Fruit fly (Drosophila melanogaster) whole organism, embryonic: ENCODE measurements around the gene MRG15.

Experiments used
- Ada2b ChIP-seq: fragments of 200-800 bp; sonication (Bioruptor generic); IDR thresholded peaks from 2 replicates; pipeline ENCODE4 v1.3.6; 2022; ENCODE audit warnings: missing biosample characterization, missing genetic modification characterization
- BtbVII ChIP-seq: fragments of 200-800 bp; sonication (Bioruptor generic); optimal IDR thresholded peaks from 3 replicates; lab custom pipeline; 2017; ENCODE audit warnings: missing biosample characterization, mild to moderate bottlenecking, missing genetic modification characterization
- CG10267 ChIP-seq: fragments of 200-800 bp; sonication (Bioruptor generic); optimal IDR thresholded peaks from 2 replicates; lab custom pipeline; 2018; ENCODE audit warnings: missing biosample characterization, mild to moderate bottlenecking, missing genetic modification characterization, moderate library complexity
- CG12236 ChIP-seq: fragments of 200-800 bp; sonication (Bioruptor generic); optimal IDR thresholded peaks from 2 replicates; lab custom pipeline; 2016; ENCODE audit warnings: missing biosample characterization, missing genetic modification characterization
- CG12391 ChIP-seq: fragments of 200-800 bp; sonication (Bioruptor generic); optimal IDR thresholded peaks from 3 replicates; lab custom pipeline; 2018; ENCODE audit warnings: missing biosample characterization, mild to moderate bottlenecking, missing genetic modification characterization, moderate library complexity
- CG12769 ChIP-seq: fragments of 200-800 bp; sonication (Bioruptor generic); optimal IDR thresholded peaks from 2 replicates; lab custom pipeline; 2019; ENCODE audit warnings: missing biosample characterization, mild to moderate bottlenecking, missing genetic modification characterization, moderate library complexity
- CG12942 ChIP-seq: fragments of 200-800 bp; sonication (Bioruptor generic); optimal IDR thresholded peaks from 3 replicates; lab custom pipeline; 2016; ENCODE audit warnings: missing biosample characterization, missing genetic modification characterization
- CG13894 ChIP-seq: fragments of 200-800 bp; sonication (Bioruptor generic); optimal IDR thresholded peaks from 3 replicates; lab custom pipeline; 2018; ENCODE audit warnings: missing biosample characterization, mild to moderate bottlenecking, missing genetic modification characterization, moderate library complexity
- CG15269 ChIP-seq: fragments of 200-800 bp; sonication (Bioruptor generic); optimal IDR thresholded peaks from 2 replicates; lab custom pipeline; 2018; ENCODE audit warnings: missing biosample characterization, mild to moderate bottlenecking, missing genetic modification characterization, moderate library complexity
- CG15601 ChIP-seq: fragments of 200-800 bp; sonication (Bioruptor generic); optimal IDR thresholded peaks from 3 replicates; lab custom pipeline; 2019; ENCODE audit warnings: missing biosample characterization, mild to moderate bottlenecking, missing genetic modification characterization, moderate library complexity
- CG1832 ChIP-seq: fragments of 200-800 bp; sonication (Bioruptor generic); optimal IDR thresholded peaks from 2 replicates; lab custom pipeline; 2017; ENCODE audit warnings: missing biosample characterization, mild to moderate bottlenecking, missing genetic modification characterization, inconsistent platforms
- CG30403 ChIP-seq: fragments of 200-800 bp; sonication (Bioruptor generic); optimal IDR thresholded peaks from 3 replicates; lab custom pipeline; 2016; ENCODE audit warnings: missing biosample characterization, missing genetic modification characterization
- CG31224 ChIP-seq: fragments of 200-800 bp; sonication (Bioruptor generic); IDR thresholded peaks from 2 replicates; pipeline ENCODE4 v1.3.6; 2022; ENCODE audit warnings: missing biosample characterization, missing genetic modification characterization
- CG33213 ChIP-seq: fragments of 200-800 bp; sonication (Bioruptor generic); optimal IDR thresholded peaks from 3 replicates; lab custom pipeline; 2016; ENCODE audit warnings: missing biosample characterization, missing genetic modification characterization
- CG4424 ChIP-seq: fragments of 200-800 bp; sonication (Bioruptor generic); optimal IDR thresholded peaks from 3 replicates; lab custom pipeline; 2016; ENCODE audit warnings: missing biosample characterization, missing genetic modification characterization
- CG4820 ChIP-seq: fragments of 200-800 bp; sonication (Bioruptor generic); optimal IDR thresholded peaks from 3 replicates; lab custom pipeline; 2016; ENCODE audit warnings: missing biosample characterization, missing genetic modification characterization
- CG5180 ChIP-seq: fragments of 200-800 bp; sonication (Bioruptor generic); optimal IDR thresholded peaks from 3 replicates; lab custom pipeline; 2017; ENCODE audit warnings: missing biosample characterization, missing genetic modification characterization, mild to moderate bottlenecking, moderate library complexity, missing genetic modification reagents
- CG5245 ChIP-seq: fragments of 200-800 bp; sonication (Bioruptor generic); optimal IDR thresholded peaks from 3 replicates; lab custom pipeline; 2016; ENCODE audit warnings: missing biosample characterization, missing genetic modification characterization
- CG6175 ChIP-seq: fragments of 200-800 bp; sonication (Bioruptor generic); IDR thresholded peaks from 3 replicates; pipeline ENCODE4 v1.3.6; 2022; ENCODE audit warnings: missing biosample characterization, missing genetic modification characterization
- CG6272 ChIP-seq: fragments of 200-800 bp; sonication (Bioruptor generic); IDR thresholded peaks from 2 replicates; pipeline ENCODE4 v1.3.6; 2022; ENCODE audit warnings: missing biosample characterization, missing genetic modification characterization
- CG6791 ChIP-seq: fragments of 200-800 bp; sonication (Bioruptor generic); IDR thresholded peaks from 3 replicates; pipeline ENCODE4 v1.3.6; 2022; ENCODE audit warnings: missing biosample characterization, missing genetic modification characterization; ENCODE audit not compliant: partially characterized antibody
- CG8290 ChIP-seq, 3 experiments: fragments of 200-800 bp; sonication (Bioruptor generic); optimal IDR thresholded peaks; 2 replicates each; lab custom pipeline; 2016 to 2019; ENCODE audit warnings: missing biosample characterization in 3 of 3, missing genetic modification characterization in 3 of 3, mild to moderate bottlenecking in 2 of 3, moderate library complexity in 1 of 3
- CG8359 ChIP-seq: fragments of 200-800 bp; sonication (Bioruptor generic); optimal IDR thresholded peaks from 2 replicates; lab custom pipeline; 2017; ENCODE audit warnings: missing biosample characterization, mild to moderate bottlenecking, missing genetic modification characterization, borderline replicate concordance
- CG8388 ChIP-seq: fragments of 200-800 bp; sonication (Bioruptor generic); optimal IDR thresholded peaks from 2 replicates; lab custom pipeline; 2019; ENCODE audit warnings: missing biosample characterization, mild to moderate bottlenecking, missing genetic modification characterization, moderate library complexity
- CG8944 ChIP-seq: fragments of 200-800 bp; sonication (Bioruptor generic); optimal IDR thresholded peaks from 3 replicates; lab custom pipeline; 2016; ENCODE audit warnings: missing biosample characterization, missing genetic modification characterization
- CHES-1-like ChIP-seq: fragments of 200-800 bp; sonication (Bioruptor generic); optimal IDR thresholded peaks from 2 replicates; lab custom pipeline; 2016; ENCODE audit warnings: missing biosample characterization, missing genetic modification characterization
- Gsc ChIP-seq: fragments of 200-800 bp; sonication (Bioruptor generic); IDR thresholded peaks from 2 replicates; pipeline ENCODE4 v1.3.6; 2022; ENCODE audit warnings: missing biosample characterization, missing genetic modification characterization
- Hr3 ChIP-seq: fragments of 200-800 bp; sonication (Bioruptor generic); optimal IDR thresholded peaks from 3 replicates; lab custom pipeline; 2016; ENCODE audit warnings: missing biosample characterization, missing genetic modification characterization
- Hr39 ChIP-seq: fragments of >200 bp; optimal IDR thresholded peaks from 2 replicates; lab custom pipeline; 2017
- Oaz ChIP-seq: fragments of 200-800 bp; sonication (Bioruptor generic); IDR thresholded peaks from 2 replicates; pipeline ENCODE4 v1.3.6; 2022; ENCODE audit warnings: missing biosample characterization, missing genetic modification characterization
- Ptx1 ChIP-seq: fragments of 200-800 bp; sonication (Bioruptor generic); IDR thresholded peaks from 2 replicates; pipeline ENCODE4 v1.3.6; 2022; ENCODE audit warnings: missing biosample characterization, missing genetic modification characterization
- Spps ChIP-seq: fragments of 200-800 bp; sonication (Bioruptor generic); optimal IDR thresholded peaks from 2 replicates; lab custom pipeline; 2018; ENCODE audit warnings: missing biosample characterization, mild to moderate bottlenecking, missing genetic modification characterization
- aop ChIP-seq: fragments of 200-800 bp; sonication (Bioruptor generic); IDR thresholded peaks from 2 replicates; pipeline ENCODE4 v1.3.6; 2022; ENCODE audit warnings: missing biosample characterization, missing genetic modification characterization
- ato ChIP-seq: fragments of 200-800 bp; sonication (Bioruptor generic); IDR thresholded peaks from 2 replicates; pipeline ENCODE4 v1.3.6; 2022; ENCODE audit warnings: missing biosample characterization, missing genetic modification characterization; ENCODE audit not compliant: partially characterized antibody
- chn ChIP-seq: fragments of 200-800 bp; sonication (Bioruptor generic); optimal IDR thresholded peaks from 2 replicates; lab custom pipeline; 2016; ENCODE audit warnings: missing biosample characterization, missing genetic modification characterization
- ci ChIP-seq: fragments of 200-800 bp; sonication (Bioruptor generic); IDR thresholded peaks from 3 replicates; pipeline ENCODE4 v1.3.6; 2022; ENCODE audit warnings: missing biosample characterization, missing genetic modification characterization
- dati ChIP-seq: fragments of 200-800 bp; sonication (Bioruptor generic); IDR thresholded peaks from 2 replicates; pipeline ENCODE4 v1.3.6; 2022; ENCODE audit warnings: missing biosample characterization, missing genetic modification characterization
- dimm ChIP-seq: fragments of 200-800 bp; sonication (Bioruptor generic); IDR thresholded peaks from 2 replicates; pipeline ENCODE4 v1.3.6; 2022; ENCODE audit warnings: missing biosample characterization, missing genetic modification characterization
- dysf ChIP-seq: fragments of 200-800 bp; sonication (Bioruptor generic); IDR thresholded peaks from 3 replicates; pipeline ENCODE4 v1.3.6; 2022; ENCODE audit warnings: missing biosample characterization, missing genetic modification characterization
- jumu ChIP-seq: fragments of 200-800 bp; sonication (Bioruptor generic); optimal IDR thresholded peaks from 3 replicates; lab custom pipeline; 2016; ENCODE audit warnings: missing biosample characterization, missing genetic modification characterization
- kah ChIP-seq: fragments of 200-800 bp; sonication (Bioruptor generic); optimal IDR thresholded peaks from 2 replicates; lab custom pipeline; 2018; ENCODE audit warnings: missing biosample characterization, mild to moderate bottlenecking, missing genetic modification characterization
- knrl ChIP-seq: fragments of 200-800 bp; sonication (Bioruptor generic); IDR thresholded peaks from 3 replicates; pipeline ENCODE4 v1.3.6; 2022; ENCODE audit warnings: missing biosample characterization, missing genetic modification characterization; ENCODE audit not compliant: partially characterized antibody
- lilli ChIP-seq: fragments of 200-800 bp; sonication (Bioruptor generic); optimal IDR thresholded peaks from 3 replicates; lab custom pipeline; 2016; ENCODE audit warnings: missing biosample characterization, missing genetic modification characterization
- mld ChIP-seq: fragments of 200-800 bp; sonication (Bioruptor generic); IDR thresholded peaks from 3 replicates; pipeline ENCODE4 v1.3.6; 2022; ENCODE audit warnings: missing biosample characterization, missing genetic modification characterization; ENCODE audit not compliant: partially characterized antibody
- pho ChIP-seq: fragments of 200-800 bp; sonication (Bioruptor generic); optimal IDR thresholded peaks from 2 replicates; lab custom pipeline; 2016; ENCODE audit warnings: missing biosample characterization, missing genetic modification characterization
- sc ChIP-seq, 3 experiments: fragments of >200 bp in 2 of 3; fragments of 200-800 bp in 1 of 3; sonication (Bioruptor generic) in 1 of 3; optimal IDR thresholded peaks; 2 replicates in 2 of 3; 3 replicates in 1 of 3; lab custom pipeline; 2017; ENCODE audit warnings: mild to moderate bottlenecking in 1 of 3, missing biosample characterization in 1 of 3, missing genetic modification characterization in 1 of 3, missing genetic modification reagents in 1 of 3
- slou ChIP-seq: fragments of 200-800 bp; sonication (Bioruptor generic); optimal IDR thresholded peaks from 3 replicates; lab custom pipeline; 2016; ENCODE audit warnings: missing biosample characterization, missing genetic modification characterization
- so ChIP-seq: fragments of 200-800 bp; sonication (Bioruptor generic); IDR thresholded peaks from 3 replicates; pipeline ENCODE4 v1.3.6; 2022; ENCODE audit warnings: missing biosample characterization, missing genetic modification characterization
- ssp ChIP-seq: fragments of 200-800 bp; sonication (Bioruptor generic); IDR thresholded peaks from 2 replicates; pipeline ENCODE4 v1.3.6; 2022; ENCODE audit warnings: missing biosample characterization, missing genetic modification characterization
- trem ChIP-seq: fragments of 200-800 bp; optimal IDR thresholded peaks from 3 replicates; lab custom pipeline; 2019; ENCODE audit warnings: missing biosample characterization, mild to moderate bottlenecking, missing genetic modification characterization, moderate library complexity
- tx ChIP-seq: fragments of 200-800 bp; sonication (Bioruptor generic); optimal IDR thresholded peaks from 2 replicates; lab custom pipeline; 2016; ENCODE audit warnings: missing biosample characterization, missing genetic modification characterization

The MRG15 gene

DNA sequence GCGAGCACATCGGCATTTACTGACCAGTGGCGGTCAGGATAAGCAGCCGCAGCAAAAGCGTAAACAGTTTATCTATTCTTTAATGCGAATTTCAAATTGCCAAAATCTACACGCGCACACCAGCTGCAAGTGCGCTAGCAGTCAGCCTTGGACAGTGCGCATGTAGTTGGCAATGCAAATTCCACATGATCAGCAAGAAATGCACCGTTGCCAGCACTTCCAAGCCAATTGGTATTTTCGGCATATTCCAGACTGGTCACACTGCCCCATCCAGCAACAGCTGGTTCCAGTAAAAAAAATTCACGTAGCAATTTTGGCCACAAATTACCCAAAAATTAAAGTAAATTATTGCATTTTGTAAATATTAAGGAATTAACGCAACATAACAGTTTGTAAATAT is 9.9 kb upstream of the MRG15 start (continued):
- no peak for TF ChIP-seq CG8944
- no peak for TF ChIP-seq dysf (GFP tag; lab: Robert Waterston, UW)
- TF ChIP-seq CG4424 (GFP tag; lab: Kevin White, UChicago): no peak
- no peak for TF ChIP-seq Ada2b (GFP tag; lab: Robert Waterston, UW)
- TF ChIP-seq CG15269: no peak
- no peak for TF ChIP-seq CG5245 (GFP tag; lab: Kevin White, UChicago)
- TF ChIP-seq dati (GFP tag; lab: Robert Waterston, UW): no peak
- TF ChIP-seq CG33213 (GFP tag; lab: Kevin White, UChicago): peak; percentile 85
- TF ChIP-seq knrl (GFP tag; lab: Robert Waterston, UW): no peak
- peak; percentile 21 for TF ChIP-seq CG12391
- no peak for TF ChIP-seq CG12942 (GFP tag; lab: Kevin White, UChicago)
- TF ChIP-seq trem (tag; lab: Kevin White, UChicago): peak; percentile 64
- TF ChIP-seq CG5180 (GFP tag; lab: Kevin White, UChicago): no peak
- no peak for TF ChIP-seq ssp
- no peak for TF ChIP-seq Gsc
- TF ChIP-seq CG13894 (tag; lab: Kevin White, UChicago): peak; percentile 14
- no peak for TF ChIP-seq CG31224 (GFP tag; lab: Robert Waterston, UW)
- TF ChIP-seq CG12236 (GFP tag; lab: Kevin White, UChicago): no peak
- peak; percentile 48 for TF ChIP-seq lilli (GFP tag; lab: Kevin White, UChicago)
- peak; percentile 16 for TF ChIP-seq CG8290 (GFP tag; optimal IDR thresholded peaks at IDR 0.05; lab: Kevin White, UChicago)
- peak in 1 of 2 experiments; percentile 78 for TF ChIP-seq CG8290 (tag; optimal IDR thresholded peaks at IDR 0.05; lab: Kevin White, UChicago)
- TF ChIP-seq Ptx1: no peak
- peak; percentile 54 for TF ChIP-seq CG10267
- TF ChIP-seq CG6175 (GFP tag; lab: Robert Waterston, UW): no peak
- TF ChIP-seq ci (GFP tag; lab: Robert Waterston, UW): no peak
- TF ChIP-seq CG12769 (tag; lab: Kevin White, UChicago): peak; percentile 31
- no peak for TF ChIP-seq Hr3 (GFP tag; lab: Kevin White, UChicago)
- no peak for TF ChIP-seq CG30403 (GFP tag; lab: Kevin White, UChicago)
- no peak for TF ChIP-seq CG6791
- TF ChIP-seq CG4820: no peak
- TF ChIP-seq so (GFP tag; lab: Robert Waterston, UW): no peak
- TF ChIP-seq ato: no peak
- no peak for TF ChIP-seq CG1832 (GFP tag; lab: Kevin White, UChicago)
- peak; percentile 45 for TF ChIP-seq chn (GFP tag; lab: Kevin White, UChicago)
- no peak for TF ChIP-seq CG6272
- TF ChIP-seq dimm: no peak
- no peak for TF ChIP-seq mld (GFP tag; lab: Robert Waterston, UW)
- TF ChIP-seq CG8388 (GFP tag; lab: Kevin White, UChicago): no peak
- TF ChIP-seq kah: no peak
- no peak for TF ChIP-seq tx (GFP tag; lab: Kevin White, UChicago)
- TF ChIP-seq CHES-1-like (GFP tag; lab: Kevin White, UChicago): no peak
- TF ChIP-seq slou (GFP tag; lab: Kevin White, UChicago): no peak
- TF ChIP-seq CG15601: no peak
- TF ChIP-seq Spps: no peak
- peak; percentile 17 for TF ChIP-seq pho (GFP tag; lab: Kevin White, UChicago)
- TF ChIP-seq CG8359 (GFP tag; lab: Kevin White, UChicago): no peak
- TF ChIP-seq jumu (GFP tag; lab: Kevin White, UChicago): peak; percentile 46
- no peak for TF ChIP-seq Hr39 (lab: Kevin White, UChicago)
- no peak for TF ChIP-seq aop
- no peak for TF ChIP-seq sc (optimal IDR thresholded peaks at IDR 0.05; lab: Kevin White, UChicago)
- no peak for TF ChIP-seq sc (GFP tag; optimal IDR thresholded peaks at IDR 0.05; lab: Kevin White, UChicago)
- no peak for TF ChIP-seq Oaz (GFP tag; lab: Robert Waterston, UW)
- no peak for TF ChIP-seq BtbVII
